Worm (Caenorhabditis elegans) whole organism, early embryonic: ENCODE results near the gene T04C12.11.

Source experiments
- aly-1 ChIP-seq: sonication (generic microtip); optimal IDR thresholded peaks from 2 replicates; lab custom pipeline; 2016; ENCODE audit warnings: missing genetic modification characterization, missing compliant biosample characterization
- ama-1 ChIP-seq: fragments of 150-350 bp; optimal IDR thresholded peaks from 2 replicates; lab custom pipeline; 2014
- ceh-13 ChIP-seq: fragments of 200-800 bp; sonication (Bioruptor generic); optimal IDR thresholded peaks from 2 replicates; lab custom pipeline; 2018; ENCODE audit warnings: mild to moderate bottlenecking, missing genetic modification characterization, missing compliant biosample characterization
- ceh-36 ChIP-seq: sonication (generic microtip); optimal IDR thresholded peaks from 2 replicates; lab custom pipeline; 2016; ENCODE audit warnings: missing genetic modification characterization, inconsistent platforms, missing compliant biosample characterization
- hnd-1 ChIP-seq: sonication (generic microtip); optimal IDR thresholded peaks from 2 replicates; lab custom pipeline; 2016; ENCODE audit warnings: missing genetic modification characterization, missing compliant biosample characterization
- scrt-1 ChIP-seq: fragments of 200-800 bp; sonication (Bioruptor generic); IDR thresholded peaks from 2 replicates; pipeline ENCODE4 v1.3.6; 2022; ENCODE audit warnings: missing genetic modification characterization, missing compliant biosample characterization
- sea-1 ChIP-seq: fragments of 200-800 bp; sonication (Bioruptor generic); conservative IDR thresholded peaks from 2 replicates; pipeline ENCODE4 v1.3.6; 2022; ENCODE audit warnings: missing genetic modification characterization, missing compliant biosample characterization
- tra-4 ChIP-seq: sonication (generic microtip); optimal IDR thresholded peaks from 2 replicates; lab custom pipeline; 2017; ENCODE audit warnings: missing genetic modification characterization, missing compliant biosample characterization

DNA sequence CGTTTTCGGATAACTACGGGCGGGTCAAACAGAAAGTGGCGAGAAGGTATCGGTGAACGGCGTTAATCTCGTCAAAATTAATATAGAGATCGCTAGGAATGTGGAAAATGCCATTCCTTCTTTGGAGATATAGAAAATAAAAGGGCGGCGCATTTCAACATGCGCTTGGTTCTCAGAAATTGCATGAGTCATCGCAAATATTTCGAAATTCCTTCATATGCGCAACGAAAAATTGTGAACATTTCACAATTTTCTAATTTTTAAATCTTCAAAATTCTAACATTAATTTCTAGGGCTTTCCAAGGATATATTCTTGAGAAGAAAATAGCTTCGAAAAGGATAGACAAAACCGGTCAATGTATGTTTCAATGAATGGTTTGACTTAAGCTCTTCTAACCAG lies 18.8 kb upstream of the T04C12.11 start:
- TF ChIP-seq hnd-1 (tag; lab: Kevin White, UChicago) (no peak), ceh-13 (GFP tag; lab: Kevin White, UChicago) (no peak), aly-1 (tag; lab: Kevin White, UChicago) (no peak), scrt-1 (GFP tag; lab: Robert Waterston, UW) (no peak), tra-4 (tag; lab: Kevin White, UChicago) (no peak), ama-1 (lab: Kevin White, UChicago) (no peak), ceh-36 (tag; lab: Kevin White, UChicago) (no peak), sea-1 (GFP tag; lab: Robert Waterston, UW) (no peak)
